Fruit fly (Drosophila melanogaster): Measurements from ENCODE around the gene Rhau.

The Rhau gene

DNA sequence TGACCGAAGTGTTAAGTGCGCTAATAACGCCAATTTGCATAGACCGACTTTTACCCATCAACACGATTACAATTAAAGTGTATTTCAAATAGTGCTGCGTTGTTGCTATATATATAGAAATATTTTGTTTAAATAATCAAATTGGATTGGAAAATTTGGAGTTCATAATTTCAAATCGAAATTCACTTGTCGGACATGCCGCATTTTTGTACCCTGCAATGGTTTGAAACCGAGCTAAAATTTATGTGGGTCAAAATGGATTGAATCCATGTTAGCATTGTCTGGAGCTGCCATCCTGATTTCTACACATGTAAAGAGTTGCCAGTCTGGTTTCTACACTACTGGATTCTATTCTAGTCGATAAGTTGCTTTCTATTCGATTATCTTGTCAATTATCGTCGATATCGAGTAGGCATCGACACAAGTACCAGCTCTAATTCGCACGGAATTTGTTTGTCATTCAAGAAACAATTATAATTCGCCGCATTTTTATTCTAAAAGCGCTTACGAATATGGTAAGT is 29.5 kb upstream of the Rhau start, which contains the start of gene Pomp (continued):
- peak; percentile 71 for TF ChIP-seq CG7357 (GFP tag; IDR thresholded peaks at IDR 0.05)
- peak; percentile 78 for TF ChIP-seq bbx (GFP tag; IDR thresholded peaks at IDR 0.05; ENCODE audit: partially characterized antibody)
- peak; percentile 93 for TF ChIP-seq gem (tag; optimal IDR thresholded peaks at IDR 0.05)
- no peak for TF ChIP-seq Sry-β (GFP tag; optimal IDR thresholded peaks at IDR 0.05)
- no peak for TF ChIP-seq Trl (optimal IDR thresholded peaks at IDR 0.05)
- TF ChIP-seq Trl (GFP tag; optimal IDR thresholded peaks at IDR 0.05) = peak; percentile 67
- TF ChIP-seq Ets97D (GFP tag; optimal IDR thresholded peaks at IDR 0.05) = peak; percentile 71
- peak; percentile 90 for TF ChIP-seq CG3847 (GFP tag; IDR thresholded peaks at IDR 0.05)
- TF ChIP-seq fd102C (GFP tag; optimal IDR thresholded peaks at IDR 0.05) = no peak
- peak; percentile 55 for TF ChIP-seq CG42726 (GFP tag; IDR thresholded peaks at IDR 0.05; ENCODE audit: partially characterized antibody)
- peak; percentile 88 for TF ChIP-seq CG11695 (GFP tag; IDR thresholded peaks at IDR 0.05)
- peak; percentile 44 for TF ChIP-seq CG11723 (GFP tag; optimal IDR thresholded peaks at IDR 0.05)
- TF ChIP-seq CG8944 (GFP tag; optimal IDR thresholded peaks at IDR 0.05) = peak; percentile 52
- TF ChIP-seq CG3726 (GFP tag; IDR thresholded peaks at IDR 0.05) = peak; percentile 78
- TF ChIP-seq lab (GFP tag; optimal IDR thresholded peaks at IDR 0.05) = peak; percentile 93
- TF ChIP-seq sim (GFP tag; IDR thresholded peaks at IDR 0.05) = peak; percentile 80
- peak; percentile 73 for TF ChIP-seq CG12942 (GFP tag; optimal IDR thresholded peaks at IDR 0.05)
- TF ChIP-seq Gug (GFP tag; IDR thresholded peaks at IDR 0.05) = peak; percentile 88
- TF ChIP-seq CG31441 (GFP tag; IDR thresholded peaks at IDR 0.05) = peak; percentile 93
- peak; percentile 37 for TF ChIP-seq NC2β (GFP tag; optimal IDR thresholded peaks at IDR 0.05)
- TF ChIP-seq trh (GFP tag; optimal IDR thresholded peaks at IDR 0.05) = peak; percentile 39
- TF ChIP-seq CG16815 (GFP tag; optimal IDR thresholded peaks at IDR 0.05) = peak; percentile 70
- peak; percentile 90 for TF ChIP-seq tgo (GFP tag; IDR thresholded peaks at IDR 0.05)
- peak; percentile 83 for TF ChIP-seq CG2199 (GFP tag; IDR thresholded peaks at IDR 0.05)
- no peak for TF ChIP-seq pfk (GFP tag; optimal IDR thresholded peaks at IDR 0.05)
- peak; percentile 73 for TF ChIP-seq CG9215 (GFP tag; IDR thresholded peaks at IDR 0.05)
- peak; percentile 80 for TF ChIP-seq dmrt11E (tag; optimal IDR thresholded peaks at IDR 0.05)
- TF ChIP-seq knrl (GFP tag; IDR thresholded peaks at IDR 0.05; ENCODE audit: partially characterized antibody) = peak; percentile 64; the same call in 2 of the 3 replicates
- peak; percentile 89 for TF ChIP-seq so (GFP tag; IDR thresholded peaks at IDR 0.05)
- TF ChIP-seq E2f2 (GFP tag; IDR thresholded peaks at IDR 0.05) = peak; percentile 73
- peak; percentile 56; the same call in 2 of the 3 replicates for TF ChIP-seq sr (GFP tag; IDR thresholded peaks at IDR 0.05)
- peak; percentile 86 for TF ChIP-seq gcm (GFP tag; optimal IDR thresholded peaks at IDR 0.05)
- no peak for TF ChIP-seq Tbp (GFP tag; optimal IDR thresholded peaks at IDR 0.05)
- peak; percentile 44 for TF ChIP-seq sug (tag; optimal IDR thresholded peaks at IDR 0.05)
- TF ChIP-seq CG17385 (GFP tag; optimal IDR thresholded peaks at IDR 0.05) = peak; percentile 76
- TF ChIP-seq pnt (GFP tag; optimal IDR thresholded peaks at IDR 0.05) = peak; percentile 56
- TF ChIP-seq pzg (GFP tag; optimal IDR thresholded peaks at IDR 0.05) = peak; percentile 95
- peak; percentile 80 for TF ChIP-seq Six4 (GFP tag; optimal IDR thresholded peaks at IDR 0.05)
- TF ChIP-seq gce (GFP tag; IDR thresholded peaks at IDR 0.05) = peak; percentile 83
- peak; percentile 58 for TF ChIP-seq nerfin-1 (tag; optimal IDR thresholded peaks at IDR 0.05)
- TF ChIP-seq HLH54F (GFP tag; optimal IDR thresholded peaks at IDR 0.05) = peak; percentile 62
- TF ChIP-seq H15 (GFP tag; IDR thresholded peaks at IDR 0.05) = peak; percentile 89
- TF ChIP-seq ATbp (GFP tag; optimal IDR thresholded peaks at IDR 0.05) = peak; percentile 84
- TF ChIP-seq D19B (GFP tag; optimal IDR thresholded peaks at IDR 0.05) = peak; percentile 98
- TF ChIP-seq CG8765 (GFP tag; IDR thresholded peaks at IDR 0.05) = peak; percentile 73
- no peak for TF ChIP-seq cad (GFP tag; optimal IDR thresholded peaks at IDR 0.05)
- TF ChIP-seq bsh (GFP tag; optimal IDR thresholded peaks at IDR 0.05) = peak in 1 of 2 experiments; percentile 81
- TF ChIP-seq CG4617 (GFP tag; optimal IDR thresholded peaks at IDR 0.05; ENCODE audit: borderline replicate concordance) = peak; percentile 60
- peak; percentile 79 for TF ChIP-seq CG12219 (GFP tag; optimal IDR thresholded peaks at IDR 0.05)
- peak; percentile 87 for TF ChIP-seq CG1603 (tag; optimal IDR thresholded peaks at IDR 0.05)
- peak; percentile 81; the same call in 2 of the 3 replicates for TF ChIP-seq Dbx (GFP tag; IDR thresholded peaks at IDR 0.05)

All from whole organism, embryonic.